Worm (Caenorhabditis elegans): ENCODE measurements around the gene B0416.2.

DNA sequence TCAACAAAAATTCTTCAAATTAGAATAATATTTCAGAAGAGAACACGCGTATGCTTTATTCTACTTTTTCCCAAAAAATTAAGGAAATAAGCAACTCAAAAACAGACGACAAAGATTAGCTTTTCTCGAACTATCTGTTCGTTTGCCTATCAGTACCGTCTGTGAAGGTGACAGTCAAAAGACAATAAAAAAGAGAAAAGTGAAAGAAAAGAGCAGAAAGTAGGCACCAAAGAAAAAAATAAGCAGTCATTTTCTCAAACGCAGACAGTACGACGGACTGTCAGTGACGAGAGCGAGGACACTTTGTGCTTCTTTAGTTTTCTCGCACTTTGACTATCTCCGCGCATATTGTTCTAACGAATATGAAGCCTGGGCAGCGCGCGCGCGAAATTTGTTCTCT, 32.4 kb upstream of the B0416.2 start:
- TF ChIP-seq flt-1 (GFP tag; IDR thresholded peaks at IDR 0.05) (no peak), med-1 (GFP tag; optimal IDR thresholded peaks at IDR 0.05; ENCODE audit: insufficient read depth) (no peak), ref-1 (GFP tag; conservative IDR thresholded peaks at IDR 0.05) (no peak)

Measured in whole organism, midembryonic.